Worm (Caenorhabditis elegans) whole organism, young adult: Measurements from ENCODE around the gene unc-77.

Source experiments
- B0019.2 ChIP-seq: fragments of 200-800 bp; sonication (Bioruptor generic); conservative IDR thresholded peaks from 2 replicates; pipeline ENCODE4 v1.3.6; 2022; ENCODE audit warnings: missing genetic modification reagents, missing genetic modification characterization, missing compliant biosample characterization
- F49E8.2 ChIP-seq: sonication (generic microtip); optimal IDR thresholded peaks from 3 replicates; lab custom pipeline; 2017; ENCODE audit warnings: missing genetic modification characterization, mild to moderate bottlenecking, missing compliant biosample characterization, antibody characterized with exemption, moderate library complexity; ENCODE audit not compliant: insufficient read depth
- F52B5.7 ChIP-seq: sonication (generic microtip); optimal IDR thresholded peaks from 2 replicates; lab custom pipeline; 2016; ENCODE audit warnings: mild to moderate bottlenecking, missing genetic modification characterization, missing compliant biosample characterization
- F57C9.4 ChIP-seq: sonication (generic microtip); optimal IDR thresholded peaks from 2 replicates; lab custom pipeline; 2017; ENCODE audit warnings: mild to moderate bottlenecking, missing genetic modification characterization, missing compliant biosample characterization
- T26A5.8 ChIP-seq: sonication (generic microtip); optimal IDR thresholded peaks from 2 replicates; lab custom pipeline; 2016; ENCODE audit warnings: missing genetic modification characterization, missing compliant biosample characterization
- Y56A3A.18 ChIP-seq: fragments of 200-800 bp; sonication (Bioruptor generic); IDR thresholded peaks from 2 replicates; pipeline ENCODE4 v1.3.6; 2022; ENCODE audit warnings: missing genetic modification reagents, missing genetic modification characterization, missing compliant biosample characterization
- akir-1 ChIP-seq: fragments of 200-800 bp; sonication (Bioruptor generic); optimal IDR thresholded peaks from 2 replicates; lab custom pipeline; 2018; ENCODE audit warnings: mild to moderate bottlenecking, missing genetic modification characterization, moderate library complexity, missing compliant biosample characterization
- aptf-2 ChIP-seq: fragments of 200-800 bp; sonication (Bioruptor generic); conservative IDR thresholded peaks from 2 replicates; pipeline ENCODE4 v1.3.6; 2022; ENCODE audit warnings: missing genetic modification reagents, missing genetic modification characterization, missing compliant biosample characterization
- aptf-3 ChIP-seq: fragments of 200-800 bp; sonication (Bioruptor generic); IDR thresholded peaks from 2 replicates; pipeline ENCODE4 v1.3.6; 2022; ENCODE audit warnings: missing genetic modification characterization, missing compliant biosample characterization
- attf-6 ChIP-seq: fragments of 200-800 bp; sonication (Bioruptor generic); IDR thresholded peaks from 2 replicates; pipeline ENCODE4 v1.3.6; 2022; ENCODE audit warnings: missing genetic modification reagents, missing genetic modification characterization, missing compliant biosample characterization
- ceh-58 ChIP-seq: fragments of 200-800 bp; sonication (Bioruptor generic); IDR thresholded peaks from 2 replicates; pipeline ENCODE4 v1.3.6; 2022; ENCODE audit warnings: missing genetic modification characterization, missing compliant biosample characterization
- chd-7 ChIP-seq: sonication (generic microtip); optimal IDR thresholded peaks from 2 replicates; lab custom pipeline; 2016; ENCODE audit warnings: mild to moderate bottlenecking, missing genetic modification characterization, moderate library complexity, missing compliant biosample characterization
- dpff-1 ChIP-seq: sonication (generic microtip); optimal IDR thresholded peaks from 2 replicates; lab custom pipeline; 2017; ENCODE audit warnings: mild to moderate bottlenecking, missing genetic modification characterization, missing compliant biosample characterization
- ekl-4 ChIP-seq: fragments of 200-800 bp; sonication (Bioruptor generic); IDR thresholded peaks from 2 replicates; pipeline ENCODE4 v1.3.6; 2022; ENCODE audit warnings: missing genetic modification reagents, missing genetic modification characterization, missing compliant biosample characterization
- ets-4 ChIP-seq: fragments of 200-800 bp; sonication (Bioruptor generic); optimal IDR thresholded peaks from 2 replicates; lab custom pipeline; 2018; ENCODE audit warnings: mild to moderate bottlenecking, missing genetic modification characterization, missing compliant biosample characterization
- hlh-26 ChIP-seq: fragments of 200-800 bp; sonication (Bioruptor generic); conservative IDR thresholded peaks from 2 replicates; pipeline ENCODE4 v1.3.6; 2022; ENCODE audit warnings: missing genetic modification reagents, missing genetic modification characterization, missing compliant biosample characterization
- hmg-1.2 ChIP-seq: fragments of 200-800 bp; sonication (Bioruptor generic); IDR thresholded peaks from 2 replicates; pipeline ENCODE4 v1.3.6; 2022; ENCODE audit warnings: missing genetic modification reagents, missing genetic modification characterization, missing compliant biosample characterization
- hrde-1 ChIP-seq: sonication (generic microtip); optimal IDR thresholded peaks from 2 replicates; lab custom pipeline; 2016; ENCODE audit warnings: missing genetic modification characterization, mild to moderate bottlenecking, missing compliant biosample characterization, moderate library complexity, missing genotype, missing genetic modification reagents, borderline replicate concordance
- hsf-1 ChIP-seq: fragments of 200-800 bp; sonication (Bioruptor generic); IDR thresholded peaks from 2 replicates; pipeline ENCODE4 v1.3.6; 2022; ENCODE audit warnings: missing genetic modification reagents, missing genetic modification characterization, missing compliant biosample characterization
- lin-35 ChIP-seq, 3 experiments: fragments of 150-350 bp in 2 of 3; sonication (generic microtip) in 1 of 3; optimal IDR thresholded peaks; 2 replicates each; lab custom pipeline; 2014 to 2018; ENCODE audit warnings: missing biosample characterization in 3 of 3, missing genetic modification characterization in 3 of 3, missing genetic modification reagents in 3 of 3
- madf-10 ChIP-seq: sonication (generic microtip); optimal IDR thresholded peaks from 2 replicates; lab custom pipeline; 2016; ENCODE audit warnings: mild to moderate bottlenecking, missing genetic modification characterization, missing compliant biosample characterization
- madf-3 ChIP-seq: fragments of 200-800 bp; sonication (Bioruptor generic); IDR thresholded peaks from 2 replicates; pipeline ENCODE4 v1.3.6; 2022; ENCODE audit warnings: missing genetic modification reagents, missing genetic modification characterization, missing compliant biosample characterization
- mcd-1 ChIP-seq: fragments of 200-800 bp; sonication (Bioruptor generic); IDR thresholded peaks from 2 replicates; pipeline ENCODE4 v1.3.6; 2022; ENCODE audit warnings: missing genetic modification reagents, missing genetic modification characterization, missing compliant biosample characterization
- mxl-1 ChIP-seq: sonication (generic microtip); optimal IDR thresholded peaks from 2 replicates; lab custom pipeline; 2016; ENCODE audit warnings: missing genetic modification characterization, missing compliant biosample characterization
- nfya-1 ChIP-seq: sonication (generic microtip); optimal IDR thresholded peaks from 2 replicates; lab custom pipeline; 2017; ENCODE audit warnings: antibody characterized with exemption, missing compliant biosample characterization, missing genetic modification characterization, borderline replicate concordance; ENCODE audit not compliant: insufficient read depth
- nfya-2 ChIP-seq: fragments of 200-800 bp; sonication (Bioruptor generic); IDR thresholded peaks from 2 replicates; pipeline ENCODE4 v1.3.6; 2022; ENCODE audit warnings: missing genetic modification reagents, missing genetic modification characterization, missing compliant biosample characterization
- nhr-120 ChIP-seq: fragments of 200-800 bp; sonication (Bioruptor generic); IDR thresholded peaks from 2 replicates; pipeline ENCODE4 v1.3.6; 2022; ENCODE audit warnings: missing genetic modification characterization, missing compliant biosample characterization
- nhr-27 ChIP-seq: fragments of 200-800 bp; sonication (Bioruptor generic); optimal IDR thresholded peaks from 2 replicates; lab custom pipeline; 2018; ENCODE audit warnings: mild to moderate bottlenecking, missing genetic modification characterization, moderate library complexity, missing compliant biosample characterization
- nhr-80 ChIP-seq: sonication (generic microtip); optimal IDR thresholded peaks from 2 replicates; lab custom pipeline; 2016; ENCODE audit warnings: missing genetic modification characterization, missing compliant biosample characterization
- nhr-90 ChIP-seq: sonication (generic microtip); optimal IDR thresholded peaks from 2 replicates; lab custom pipeline; 2016; ENCODE audit warnings: missing genotype, mild to moderate bottlenecking, missing genetic modification characterization, missing compliant biosample characterization
- rec-8 ChIP-seq, 2 experiments: sonication (generic microtip); optimal IDR thresholded peaks; 2 replicates each; lab custom pipeline; 2016; ENCODE audit warnings: mild to moderate bottlenecking in 2 of 2, missing genetic modification characterization in 2 of 2, missing genetic modification reagents in 2 of 2, missing genotype in 2 of 2, missing biosample characterization in 1 of 2, missing compliant biosample characterization in 1 of 2, moderate library complexity in 1 of 2
- repo-1 ChIP-seq: sonication (generic microtip); optimal IDR thresholded peaks from 2 replicates; lab custom pipeline; 2017; ENCODE audit warnings: mild to moderate bottlenecking, missing genetic modification characterization, missing compliant biosample characterization
- rpc-1 ChIP-seq, 2 experiments: fragments of 150-350 bp in 1 of 2; sonication (generic microtip) in 1 of 2; optimal IDR thresholded peaks; 2 replicates each; lab custom pipeline; 2014 to 2018; ENCODE audit warnings: missing biosample characterization in 1 of 2, missing genetic modification characterization in 1 of 2, missing genetic modification reagents in 1 of 2, missing genotype in 1 of 2
- sdz-38 ChIP-seq: sonication (generic microtip); optimal IDR thresholded peaks from 2 replicates; lab custom pipeline; 2016; ENCODE audit warnings: missing genotype, missing genetic modification characterization, missing compliant biosample characterization
- snpc-1.3 ChIP-seq: sonication (generic microtip); optimal IDR thresholded peaks from 2 replicates; lab custom pipeline; 2017; ENCODE audit warnings: missing genetic modification characterization, mild to moderate bottlenecking, missing compliant biosample characterization, antibody characterized with exemption, moderate library complexity, missing genotype, missing genetic modification reagents; ENCODE audit not compliant: insufficient read depth
- tbx-9 ChIP-seq: sonication (generic microtip); optimal IDR thresholded peaks from 2 replicates; lab custom pipeline; 2016; ENCODE audit warnings: borderline replicate concordance, missing genetic modification characterization, inconsistent platforms, missing compliant biosample characterization
- unc-130 ChIP-seq: sonication (generic microtip); optimal IDR thresholded peaks from 2 replicates; lab custom pipeline; 2016; ENCODE audit warnings: missing genetic modification reagents, missing genetic modification characterization, missing compliant biosample characterization
- xnd-1 ChIP-seq: sonication (generic microtip); optimal IDR thresholded peaks from 2 replicates; lab custom pipeline; 2016; ENCODE audit warnings: missing genotype, missing genetic modification reagents, missing genetic modification characterization, missing compliant biosample characterization
- ztf-18 ChIP-seq: sonication (generic microtip); optimal IDR thresholded peaks from 2 replicates; lab custom pipeline; 2016; ENCODE audit warnings: missing genotype, mild to moderate bottlenecking, missing genetic modification characterization, missing compliant biosample characterization
- ztf-3 ChIP-seq: fragments of 200-800 bp; sonication (Bioruptor generic); optimal IDR thresholded peaks from 2 replicates; lab custom pipeline; 2018; ENCODE audit warnings: mild to moderate bottlenecking, missing genetic modification characterization, missing compliant biosample characterization

The unc-77 gene

ce11 chrIV:6206294-6206776, 22.7 kb upstream of the unc-77 start, which contains the start of gene C49A9.10 (continued):
- TF ChIP-seq hsf-1 (GFP tag; lab: Robert Waterston, UW) (0 out of 2 replicates have a peak, but pooled peaks have one; percentile 34), F57C9.4 (peak; percentile 48), T26A5.8 (tag; lab: Kevin White, UChicago) (no peak), F49E8.2 (peak; percentile 48), rec-8 (tag; optimal IDR thresholded peaks at IDR 0.05; lab: Kevin White, UChicago) (peak; percentile 22 to 89), madf-10 (tag; lab: Kevin White, UChicago) (peak; percentile 54), Y56A3A.18 (GFP tag; lab: Robert Waterston, UW) (no peak)

- TF ChIP-seq madf-10 (tag; lab: Kevin White, UChicago) (no peak), B0019.2 (GFP tag; lab: Robert Waterston, UW) (no peak), hrde-1 (tag; lab: Kevin White, UChicago) (no peak), aptf-3 (GFP tag; lab: Robert Waterston, UW) (no peak), rpc-1 (optimal IDR thresholded peaks at IDR 0.05; lab: Kevin White, UChicago) (no peak), rpc-1 (tag; optimal IDR thresholded peaks at IDR 0.05; lab: Kevin White, UChicago) (no peak), nfya-2 (GFP tag; lab: Robert Waterston, UW) (no peak), ets-4 (GFP tag; lab: Kevin White, UChicago) (no peak), dpff-1 (tag; lab: Kevin White, UChicago) (no peak), hmg-1.2 (no peak), unc-130 (GFP tag; lab: Kevin White, UChicago) (no peak), ztf-3 (GFP tag; lab: Kevin White, UChicago) (no peak), sdz-38 (tag; lab: Kevin White, UChicago) (no peak), ceh-58 (no peak), hlh-26 (GFP tag; lab: Robert Waterston, UW) (no peak), nhr-90 (tag; lab: Kevin White, UChicago) (no peak), xnd-1 (no peak), nhr-80 (tag; lab: Kevin White, UChicago) (no peak), chd-7 (tag; lab: Kevin White, UChicago) (no peak)
These were observed 18.1 kb upstream of the unc-77 start, which contains the start of gene tkr-2 for ce11 chrIV:6201769-6202168. tkr-2 (plus strand) TSS chrIV:6202069.

DNA sequence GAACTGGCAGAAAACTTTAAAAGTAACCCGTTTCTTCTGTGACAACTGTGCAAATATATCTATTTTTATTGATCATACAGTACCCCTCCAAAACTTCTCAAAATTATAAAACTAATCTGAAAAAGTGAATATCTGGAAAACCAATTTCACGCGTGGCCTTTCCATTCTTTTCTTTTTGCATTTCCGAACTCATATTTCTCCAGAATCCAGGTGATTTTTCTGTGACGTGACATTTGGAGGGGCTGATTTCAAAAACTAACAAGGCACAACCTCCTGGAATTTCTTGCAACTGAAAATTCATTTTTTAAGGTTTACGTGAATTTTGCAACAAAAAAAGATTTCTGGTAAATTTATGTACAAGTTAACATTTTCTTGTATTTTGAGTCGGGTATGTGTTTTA, 16.6 kb upstream of the unc-77 start:
- TF ChIP-seq nhr-120 (GFP tag; lab: Robert Waterston, UW) (no peak), hrde-1 (tag; lab: Kevin White, UChicago) (no peak), nfya-1 (tag; lab: Kevin White, UChicago) (no peak), repo-1 (tag; lab: Kevin White, UChicago) (no peak), mxl-1 (tag; lab: Kevin White, UChicago) (no peak), akir-1 (GFP tag; lab: Kevin White, UChicago) (no peak), ztf-18 (tag; lab: Kevin White, UChicago) (no peak), mcd-1 (GFP tag; lab: Robert Waterston, UW) (no peak), ekl-4 (GFP tag; lab: Robert Waterston, UW) (no peak), hsf-1 (GFP tag; lab: Robert Waterston, UW) (no peak), hlh-26 (GFP tag; lab: Robert Waterston, UW) (no peak)

ce11 chrIV:6187160-6187559, 3.5 kb upstream of the unc-77 start:
- TF ChIP-seq attf-6 (GFP tag; lab: Robert Waterston, UW) (no peak), tbx-9 (tag; lab: Kevin White, UChicago) (no peak), lin-35 (GFP tag; optimal IDR thresholded peaks at IDR 0.05; lab: Kevin White, UChicago) (no peak), nhr-27 (tag; lab: Kevin White, UChicago) (no peak), F52B5.7 (tag; lab: Kevin White, UChicago) (no peak), mxl-1 (tag; lab: Kevin White, UChicago) (no peak), madf-3 (GFP tag; lab: Robert Waterston, UW) (no peak), aptf-2 (GFP tag; lab: Robert Waterston, UW) (no peak), snpc-1.3 (tag; lab: Kevin White, UChicago) (no peak)
